Worm (Caenorhabditis elegans) whole organism, late embryonic: ENCODE results near the gene C05B5.17.

Experiments used
- ama-1 ChIP-seq: fragments of 150-350 bp; optimal IDR thresholded peaks from 2 replicates; lab custom pipeline; 2014
- ceh-31 ChIP-seq: sonication (generic microtip); optimal IDR thresholded peaks from 2 replicates; lab custom pipeline; 2016; ENCODE audit warnings: missing genetic modification characterization, missing compliant biosample characterization
- ceh-48 ChIP-seq: sonication (generic microtip); optimal IDR thresholded peaks from 2 replicates; lab custom pipeline; 2016; ENCODE audit warnings: missing genetic modification characterization, inconsistent platforms, missing compliant biosample characterization
- dmd-4 ChIP-seq: sonication (generic microtip); optimal IDR thresholded peaks from 2 replicates; lab custom pipeline; 2016; ENCODE audit warnings: borderline replicate concordance, missing genetic modification characterization, missing compliant biosample characterization
- elt-4 ChIP-seq: sonication (generic microtip); optimal IDR thresholded peaks from 2 replicates; lab custom pipeline; 2016; ENCODE audit warnings: missing genetic modification characterization, missing compliant biosample characterization
- fkh-10 ChIP-seq: fragments of 150-350 bp; optimal IDR thresholded peaks from 2 replicates; lab custom pipeline; 2014; ENCODE audit warnings: missing biosample characterization, missing genetic modification reagents, missing genetic modification characterization
- hlh-30 ChIP-seq: sonication (generic microtip); optimal IDR thresholded peaks from 2 replicates; lab custom pipeline; 2017; ENCODE audit warnings: antibody characterized with exemption, missing genetic modification characterization, missing compliant biosample characterization; ENCODE audit not compliant: insufficient read depth
- lim-6 ChIP-seq: sonication (generic microtip); optimal IDR thresholded peaks from 2 replicates; lab custom pipeline; 2016; ENCODE audit warnings: missing genetic modification characterization, missing compliant biosample characterization
- mec-3 ChIP-seq: sonication (generic microtip); optimal IDR thresholded peaks from 2 replicates; lab custom pipeline; 2016; ENCODE audit warnings: borderline replicate concordance, missing genetic modification characterization, missing compliant biosample characterization
- pat-9 ChIP-seq: fragments of 200-800 bp; sonication (Bioruptor generic); optimal IDR thresholded peaks from 2 replicates; lab custom pipeline; 2018; ENCODE audit warnings: mild to moderate bottlenecking, missing genetic modification characterization, moderate library complexity, missing compliant biosample characterization
- pqm-1 ChIP-seq: sonication (generic microtip); optimal IDR thresholded peaks from 2 replicates; lab custom pipeline; 2016; ENCODE audit warnings: missing genetic modification characterization, missing compliant biosample characterization
- sox-4 ChIP-seq: sonication (generic microtip); optimal IDR thresholded peaks from 2 replicates; lab custom pipeline; 2017; ENCODE audit warnings: mild to moderate bottlenecking, missing genetic modification characterization, inconsistent platforms, missing compliant biosample characterization
- tbx-2 ChIP-seq: sonication (generic microtip); optimal IDR thresholded peaks from 2 replicates; lab custom pipeline; 2016; ENCODE audit warnings: missing genetic modification characterization, missing compliant biosample characterization

DNA sequence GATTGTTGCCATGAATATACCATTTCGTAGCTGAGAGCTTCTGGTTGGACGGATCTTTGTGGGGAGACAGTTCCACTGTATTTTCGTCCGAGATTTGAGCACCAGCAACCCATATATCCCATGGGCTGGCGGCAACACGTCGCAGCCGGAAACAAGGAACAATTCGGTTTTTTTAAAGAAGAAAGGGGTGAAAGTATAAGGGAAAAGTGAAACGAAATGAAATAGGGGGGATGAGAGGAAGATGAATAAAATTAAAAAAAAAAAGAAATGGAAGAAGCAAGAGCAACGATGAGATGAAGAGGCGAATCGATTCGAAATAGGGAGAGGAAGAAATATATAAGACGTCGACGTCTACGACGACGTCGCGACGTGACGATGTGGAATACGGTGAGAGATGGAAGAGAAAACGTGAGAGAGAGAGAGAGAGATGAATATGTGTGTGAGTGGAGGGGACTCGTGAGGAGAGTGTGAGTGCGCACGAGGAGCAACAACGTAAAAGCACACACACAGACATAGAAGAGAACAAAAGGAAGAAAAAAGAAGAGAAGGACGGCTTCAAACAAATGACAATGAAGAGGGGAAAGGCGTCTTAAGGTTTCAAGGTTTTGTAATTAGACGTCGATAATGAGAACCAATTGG is 17.4 kb upstream of the C05B5.17 start, which contains the start of gene rgs-1:
- TF ChIP-seq ceh-31 (tag; lab: Kevin White, UChicago), result peak; percentile 71
- TF ChIP-seq mec-3, result no peak
- TF ChIP-seq dmd-4 (tag; lab: Kevin White, UChicago), result no peak
- TF ChIP-seq tbx-2 (tag; lab: Kevin White, UChicago), result peak; percentile 58
- no peak for TF ChIP-seq fkh-10
- peak; percentile 34 for TF ChIP-seq ceh-48 (tag; lab: Kevin White, UChicago)
- no peak for TF ChIP-seq pat-9 (tag; lab: Kevin White, UChicago)
- TF ChIP-seq sox-4, result no peak
- peak; percentile 86 for TF ChIP-seq hlh-30
- TF ChIP-seq elt-4 (tag; lab: Kevin White, UChicago), result no peak
- TF ChIP-seq lim-6 (tag; lab: Kevin White, UChicago), result peak; percentile 57
- no peak for TF ChIP-seq pqm-1 (tag; lab: Kevin White, UChicago)
- TF ChIP-seq ama-1, result no peak
